Fruit fly (Drosophila melanogaster): ENCODE measurements around the gene CG46320.
A peak's percentile ranks its signal among the peaks of the same experiment; 100 is the strongest.

The CG46320 gene

DNA sequence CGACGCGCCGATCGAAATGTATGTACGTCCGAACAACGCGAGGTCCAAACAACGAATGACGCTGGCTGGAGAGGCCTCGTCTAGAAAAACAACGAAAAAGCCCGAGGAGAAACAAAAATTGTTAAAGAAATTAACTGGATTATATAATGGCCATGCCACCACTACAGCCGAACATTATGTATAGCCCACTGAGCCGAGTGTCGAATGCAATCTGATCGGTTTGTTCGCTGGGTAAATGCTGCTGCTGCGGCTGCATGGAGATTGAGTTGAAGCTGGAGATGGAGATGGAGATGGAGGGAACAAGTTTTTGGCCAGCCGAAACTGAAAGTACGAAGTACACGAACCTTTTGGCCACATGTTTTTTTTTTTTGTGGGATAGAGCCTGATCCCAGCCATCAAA lies 122.7 kb downstream of the CG46320 start, which contains the start of gene Cralbp (continued):
- TF ChIP-seq tll (GFP tag; optimal IDR thresholded peaks at IDR 0.05): no peak
- TF ChIP-seq CG7786 (GFP tag; optimal IDR thresholded peaks at IDR 0.05): no peak
- peak; percentile 69 for TF ChIP-seq Ets65A (GFP tag)
- TF ChIP-seq Myb (GFP tag; optimal IDR thresholded peaks at IDR 0.05): no peak
- no peak for TF ChIP-seq CG6175 (GFP tag; IDR thresholded peaks at IDR 0.05)
- TF ChIP-seq Hsf (GFP tag; optimal IDR thresholded peaks at IDR 0.05): no peak
- no peak for TF ChIP-seq ranshi (GFP tag; IDR thresholded peaks at IDR 0.05)
- no peak for TF ChIP-seq Rx (GFP tag; IDR thresholded peaks at IDR 0.05)
- peak; percentile 38 for TF ChIP-seq CG12769 (tag; optimal IDR thresholded peaks at IDR 0.05)
- no peak for TF ChIP-seq Doc2 (GFP tag; IDR thresholded peaks at IDR 0.05)
- TF ChIP-seq Rfx (GFP tag; IDR thresholded peaks at IDR 0.05): no peak
- peak; percentile 45 for TF ChIP-seq oc (tag; optimal IDR thresholded peaks at IDR 0.05)
- no peak for TF ChIP-seq CG1603 (tag; optimal IDR thresholded peaks at IDR 0.05)

dm6 chr3L:5787476-5787875 lies 123.6 kb downstream of the CG46320 start:
- TF ChIP-seq Elba2 (GFP tag; optimal IDR thresholded peaks at IDR 0.05): no peak
- no peak for TF ChIP-seq Mrtf (GFP tag; IDR thresholded peaks at IDR 0.05)
- no peak for TF ChIP-seq Poxn (GFP tag; IDR thresholded peaks at IDR 0.05)
- TF ChIP-seq Awh (GFP tag; IDR thresholded peaks at IDR 0.05): peak; percentile 84
- TF ChIP-seq exex (tag; optimal IDR thresholded peaks at IDR 0.05): no peak
- TF ChIP-seq CG8388 (GFP tag; optimal IDR thresholded peaks at IDR 0.05): no peak
- TF ChIP-seq stc (GFP tag; IDR thresholded peaks at IDR 0.05): no peak
- TF ChIP-seq CG2712 (tag; optimal IDR thresholded peaks at IDR 0.05): no peak
- TF ChIP-seq CG18599 (GFP tag; optimal IDR thresholded peaks at IDR 0.05): no peak
- no peak for TF ChIP-seq CG32772 (GFP tag; IDR thresholded peaks at IDR 0.05)
- no peak for TF ChIP-seq crc (GFP tag; optimal IDR thresholded peaks at IDR 0.05)
- no peak for TF ChIP-seq CG6254 (GFP tag; optimal IDR thresholded peaks at IDR 0.05)
- TF ChIP-seq CG7357 (GFP tag; IDR thresholded peaks at IDR 0.05): no peak
- no peak for TF ChIP-seq Hr78 (GFP tag; optimal IDR thresholded peaks at IDR 0.05)
- TF ChIP-seq da (GFP tag; optimal IDR thresholded peaks at IDR 0.05): no peak
- TF ChIP-seq sr (GFP tag; IDR thresholded peaks at IDR 0.05): peak; percentile 82
- no peak for TF ChIP-seq CG17359 (tag; optimal IDR thresholded peaks at IDR 0.05)
- TF ChIP-seq CTCF (GFP tag; optimal IDR thresholded peaks at IDR 0.05): no peak
- TF ChIP-seq dmrt99B (tag; optimal IDR thresholded peaks at IDR 0.05): no peak
- TF ChIP-seq vvl (GFP tag; IDR thresholded peaks at IDR 0.05): peak; percentile 36; the same call in 1 of the 2 replicates
- no peak for TF ChIP-seq CG18619 (GFP tag; optimal IDR thresholded peaks at IDR 0.05)
- TF ChIP-seq Jarid2 (GFP tag; optimal IDR thresholded peaks at IDR 0.05): no peak
- no peak for TF ChIP-seq NfI (GFP tag; optimal IDR thresholded peaks at IDR 0.05)
- no peak for TF ChIP-seq corto (GFP tag; optimal IDR thresholded peaks at IDR 0.05)
- no peak for TF ChIP-seq Nf-YB (GFP tag; optimal IDR thresholded peaks at IDR 0.05)
- no peak for TF ChIP-seq CG1832 (GFP tag; optimal IDR thresholded peaks at IDR 0.05)
- TF ChIP-seq CG15479 (GFP tag; optimal IDR thresholded peaks at IDR 0.05): peak; percentile 44
- no peak for TF ChIP-seq Dad (GFP tag; optimal IDR thresholded peaks at IDR 0.05)
- TF ChIP-seq E2f1 (GFP tag; IDR thresholded peaks at IDR 0.05): no peak
- TF ChIP-seq CG30020 (tag; optimal IDR thresholded peaks at IDR 0.05): no peak
- no peak for TF ChIP-seq Max (GFP tag; optimal IDR thresholded peaks at IDR 0.05)
- TF ChIP-seq abd-A (tag; optimal IDR thresholded peaks at IDR 0.05): peak; percentile 52
- no peak for TF ChIP-seq CG2129 (GFP tag; IDR thresholded peaks at IDR 0.05; ENCODE audit: partially characterized antibody)
- TF ChIP-seq zfh1 (GFP tag; IDR thresholded peaks at IDR 0.05): no peak
- no peak for TF ChIP-seq Ptx1 (GFP tag; IDR thresholded peaks at IDR 0.05)
- no peak for TF ChIP-seq CG13123 (GFP tag; optimal IDR thresholded peaks at IDR 0.05)
- TF ChIP-seq Hr39 (optimal IDR thresholded peaks at IDR 0.05): no peak
- no peak for TF ChIP-seq Ravus (GFP tag; IDR thresholded peaks at IDR 0.05)
- no peak for TF ChIP-seq CG2875 (GFP tag; optimal IDR thresholded peaks at IDR 0.05)
